Fruit fly (Drosophila melanogaster): ENCODE data around the gene CG5854.

The CG5854 gene

DNA sequence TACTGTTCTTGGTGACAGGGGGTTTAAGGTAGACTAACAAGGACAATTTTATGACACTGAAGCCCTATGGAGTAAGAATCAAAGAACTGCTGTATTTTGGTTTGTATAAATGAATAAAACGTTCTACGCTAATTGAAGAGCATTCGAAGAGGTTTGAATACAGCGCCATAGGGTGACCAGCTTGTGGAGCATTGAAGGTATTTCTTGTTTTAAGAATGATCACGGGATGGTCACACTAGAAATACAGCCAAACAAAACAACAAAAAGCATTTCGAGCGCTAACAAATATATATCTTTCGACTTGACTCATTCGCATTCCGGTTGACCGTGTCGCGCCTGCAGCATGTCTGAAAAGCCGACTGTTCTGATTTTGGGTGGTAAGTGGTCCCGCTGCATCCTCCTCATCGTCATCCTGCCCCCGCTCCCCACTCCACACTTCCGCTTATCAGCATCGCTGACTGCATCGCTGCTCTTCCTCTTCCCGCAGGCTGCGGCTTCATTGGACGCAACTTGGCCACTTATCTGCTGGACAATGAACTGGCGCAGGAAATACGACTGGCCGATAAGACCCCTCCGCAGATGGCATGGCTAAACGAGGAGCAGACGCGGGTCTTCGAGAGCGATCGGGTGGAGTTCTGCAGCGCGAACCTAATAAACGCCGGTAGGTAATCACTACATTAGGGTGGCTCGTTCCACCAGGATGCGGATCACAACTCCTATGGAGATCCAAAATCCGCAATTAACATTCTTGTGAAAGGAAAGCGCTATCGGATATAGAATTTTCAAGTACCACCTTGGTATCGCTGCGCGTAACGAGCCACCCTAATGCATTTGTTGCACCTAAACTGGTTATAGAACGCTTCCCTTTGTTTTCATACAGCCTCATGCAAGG is at the start of gene CG5854 (continued):
- TF ChIP-seq CG7745 (tag; optimal IDR thresholded peaks at IDR 0.05) (no peak), bsh (GFP tag; optimal IDR thresholded peaks at IDR 0.05) (peak; percentile 90 to 98), CG33213 (GFP tag; optimal IDR thresholded peaks at IDR 0.05) (peak; percentile 56), chinmo (GFP tag; IDR thresholded peaks at IDR 0.05; ENCODE audit: partially characterized antibody) (peak; percentile 83; the same call in 1 of the 4 replicates), CG7556 (GFP tag; optimal IDR thresholded peaks at IDR 0.05) (peak; percentile 73), fd102C (GFP tag; optimal IDR thresholded peaks at IDR 0.05) (no peak), grn (GFP tag; optimal IDR thresholded peaks at IDR 0.05) (peak; percentile 52), CG8478 (optimal IDR thresholded peaks at IDR 0.05) (no peak), CG3065 (GFP tag; optimal IDR thresholded peaks at IDR 0.05) (peak; percentile 50), pzg (GFP tag; optimal IDR thresholded peaks at IDR 0.05) (peak; percentile 81), Sin3A (optimal IDR thresholded peaks at IDR 0.05) (peak; percentile 61), z (GFP tag; IDR thresholded peaks at IDR 0.05) (0 out of 3 replicates have a peak, but pooled peaks have one; percentile 42), gro (GFP tag; optimal IDR thresholded peaks at IDR 0.05) (no peak), Nf-YB (GFP tag; optimal IDR thresholded peaks at IDR 0.05) (peak; percentile 55), HLH3B (GFP tag; IDR thresholded peaks at IDR 0.05) (peak; percentile 79; the same call in 1 of the 2 replicates), CG10267 (tag; optimal IDR thresholded peaks at IDR 0.05) (peak; percentile 39), Drgx (GFP tag; IDR thresholded peaks at IDR 0.05) (peak; percentile 98), Bgb (GFP tag; IDR thresholded peaks at IDR 0.05; ENCODE audit: partially characterized antibody) (no peak), bbx (GFP tag; IDR thresholded peaks at IDR 0.05; ENCODE audit: partially characterized antibody) (no peak; the same call in 1 of the 2 replicates), Poxn (GFP tag; IDR thresholded peaks at IDR 0.05) (no peak), CG32532 (GFP tag; IDR thresholded peaks at IDR 0.05) (peak; percentile 82), Dek (tag; optimal IDR thresholded peaks at IDR 0.05) (peak; percentile 22), sr (GFP tag; IDR thresholded peaks at IDR 0.05) (peak; percentile 32; the same call in 1 of the 3 replicates), Rfx (GFP tag; IDR thresholded peaks at IDR 0.05) (peak; percentile 77), CkIIα-i1 (GFP tag; IDR thresholded peaks at IDR 0.05) (no peak), ro (GFP tag; IDR thresholded peaks at IDR 0.05) (peak; percentile 32; the same call in 1 of the 2 replicates), hth (optimal IDR thresholded peaks at IDR 0.05) (no peak), mirr (GFP tag; optimal IDR thresholded peaks at IDR 0.05) (no peak), CG4328 (GFP tag; optimal IDR thresholded peaks at IDR 0.05) (no peak), Hr51 (GFP tag; optimal IDR thresholded peaks at IDR 0.05) (peak; percentile 57 to 78), CG3847 (GFP tag; IDR thresholded peaks at IDR 0.05) (peak; percentile 94), Hmr (GFP tag; optimal IDR thresholded peaks at IDR 0.05) (peak; percentile 68), aop (GFP tag; IDR thresholded peaks at IDR 0.05) (peak; percentile 50; the same call in 1 of the 2 replicates), CG9932 (GFP tag; IDR thresholded peaks at IDR 0.05) (0 out of 2 replicates have a peak, but pooled peaks have one; percentile 24), luna (GFP tag; optimal IDR thresholded peaks at IDR 0.05) (peak; percentile 50), CG10462 (GFP tag; optimal IDR thresholded peaks at IDR 0.05) (peak; percentile 65), CG12236 (GFP tag; optimal IDR thresholded peaks at IDR 0.05) (peak; percentile 71), CG14050 (GFP tag; IDR thresholded peaks at IDR 0.05) (peak; percentile 35; the same call in 1 of the 3 replicates), CG7786 (GFP tag; optimal IDR thresholded peaks at IDR 0.05) (peak; percentile 71), CG18011 (GFP tag; optimal IDR thresholded peaks at IDR 0.05) (peak; percentile 39), CG2712 (tag; optimal IDR thresholded peaks at IDR 0.05) (peak; percentile 75), Hr39 (optimal IDR thresholded peaks at IDR 0.05) (no peak), hbn (GFP tag; IDR thresholded peaks at IDR 0.05; ENCODE audit: partially characterized antibody) (no peak), Gug (GFP tag; IDR thresholded peaks at IDR 0.05) (peak; percentile 68; the same call in 2 of the 4 replicates), Aef1 (GFP tag; IDR thresholded peaks at IDR 0.05) (peak; percentile 37; the same call in 2 of the 3 replicates), abd-A (tag; optimal IDR thresholded peaks at IDR 0.05) (no peak), BtbVII (GFP tag; optimal IDR thresholded peaks at IDR 0.05) (peak; percentile 76), Ada2b (GFP tag; IDR thresholded peaks at IDR 0.05) (peak; percentile 77), CG12155 (GFP tag; optimal IDR thresholded peaks at IDR 0.05) (peak; percentile 35)
